Fruit fly (Drosophila melanogaster) whole organism, embryonic: Measurements from ENCODE around the gene axo.

Source experiments
- Ada2b ChIP-seq: fragments of 200-800 bp; sonication (Bioruptor generic); IDR thresholded peaks from 2 replicates; pipeline ENCODE4 v1.3.6; 2022; ENCODE audit warnings: missing biosample characterization, missing genetic modification characterization
- Atf6 ChIP-seq: fragments of 200-800 bp; sonication (Bioruptor generic); IDR thresholded peaks from 2 replicates; pipeline ENCODE4 v1.3.6; 2022; ENCODE audit warnings: missing biosample characterization, missing genetic modification characterization
- CG10147 ChIP-seq: fragments of 200-800 bp; sonication (Bioruptor generic); optimal IDR thresholded peaks from 2 replicates; lab custom pipeline; 2019; ENCODE audit warnings: missing biosample characterization, mild to moderate bottlenecking, missing genetic modification characterization, moderate library complexity
- CG10366 ChIP-seq: fragments of 200-800 bp; sonication (Bioruptor generic); IDR thresholded peaks from 2 replicates; pipeline ENCODE4 v1.3.6; 2022; ENCODE audit warnings: missing biosample characterization, missing genetic modification characterization
- CG12155 ChIP-seq: fragments of 200-800 bp; sonication (Bioruptor generic); optimal IDR thresholded peaks from 3 replicates; lab custom pipeline; 2016; ENCODE audit warnings: missing biosample characterization, missing genetic modification characterization
- CG12769 ChIP-seq: fragments of 200-800 bp; sonication (Bioruptor generic); optimal IDR thresholded peaks from 2 replicates; lab custom pipeline; 2019; ENCODE audit warnings: missing biosample characterization, mild to moderate bottlenecking, missing genetic modification characterization, moderate library complexity
- CG14710 ChIP-seq: fragments of 200-800 bp; sonication (Bioruptor generic); optimal IDR thresholded peaks from 3 replicates; lab custom pipeline; 2019; ENCODE audit warnings: missing biosample characterization, mild to moderate bottlenecking, missing genetic modification characterization, moderate library complexity
- CG15073 ChIP-seq: fragments of 200-800 bp; sonication (Bioruptor generic); optimal IDR thresholded peaks from 2 replicates; lab custom pipeline; 2016; ENCODE audit warnings: missing biosample characterization, missing genetic modification characterization
- CG1529 ChIP-seq: fragments of 200-800 bp; sonication (Bioruptor generic); optimal IDR thresholded peaks from 3 replicates; lab custom pipeline; 2018; ENCODE audit warnings: missing biosample characterization, missing genetic modification characterization
- CG15601 ChIP-seq: fragments of 200-800 bp; sonication (Bioruptor generic); optimal IDR thresholded peaks from 3 replicates; lab custom pipeline; 2019; ENCODE audit warnings: missing biosample characterization, mild to moderate bottlenecking, missing genetic modification characterization, moderate library complexity
- CG1647 ChIP-seq: fragments of 200-800 bp; sonication (Bioruptor generic); optimal IDR thresholded peaks from 3 replicates; lab custom pipeline; 2016; ENCODE audit warnings: missing biosample characterization, missing genetic modification characterization
- CG2199 ChIP-seq: fragments of 200-800 bp; sonication (Bioruptor generic); IDR thresholded peaks from 3 replicates; pipeline ENCODE4 v1.3.6; 2022; ENCODE audit warnings: missing biosample characterization, missing genetic modification characterization
- CG30403 ChIP-seq: fragments of 200-800 bp; sonication (Bioruptor generic); optimal IDR thresholded peaks from 3 replicates; lab custom pipeline; 2016; ENCODE audit warnings: missing biosample characterization, missing genetic modification characterization
- CG33557 ChIP-seq: fragments of 200-800 bp; sonication (Bioruptor generic); optimal IDR thresholded peaks from 2 replicates; lab custom pipeline; 2019; ENCODE audit warnings: missing biosample characterization, mild to moderate bottlenecking, missing genetic modification characterization, moderate library complexity
- CG3995 ChIP-seq: fragments of 200-800 bp; sonication (Bioruptor generic); optimal IDR thresholded peaks from 3 replicates; lab custom pipeline; 2016; ENCODE audit warnings: missing biosample characterization, missing genetic modification characterization
- CG4424 ChIP-seq: fragments of 200-800 bp; sonication (Bioruptor generic); optimal IDR thresholded peaks from 3 replicates; lab custom pipeline; 2016; ENCODE audit warnings: missing biosample characterization, missing genetic modification characterization
- CG4730 ChIP-seq: fragments of 200-800 bp; sonication (Bioruptor generic); IDR thresholded peaks from 2 replicates; pipeline ENCODE4 v1.3.6; 2022; ENCODE audit warnings: missing biosample characterization, missing genetic modification characterization
- CG5953 ChIP-seq: fragments of 200-800 bp; sonication (Bioruptor generic); IDR thresholded peaks from 2 replicates; pipeline ENCODE4 v1.3.6; 2022; ENCODE audit warnings: missing biosample characterization, missing genetic modification characterization
- CG6683 ChIP-seq: fragments of 200-800 bp; sonication (Bioruptor generic); optimal IDR thresholded peaks from 2 replicates; lab custom pipeline; 2017; ENCODE audit warnings: missing biosample characterization, mild to moderate bottlenecking, missing genetic modification characterization, missing genetic modification reagents
- CG9437 ChIP-seq: fragments of 200-800 bp; sonication (Bioruptor generic); optimal IDR thresholded peaks from 2 replicates; lab custom pipeline; 2018; ENCODE audit warnings: missing biosample characterization, mild to moderate bottlenecking, missing genetic modification characterization
- CkIIα-i1 ChIP-seq: fragments of 200-800 bp; sonication (Bioruptor generic); IDR thresholded peaks from 2 replicates; pipeline ENCODE4 v1.3.6; 2022; ENCODE audit warnings: missing biosample characterization, missing genetic modification characterization
- Doc2 ChIP-seq: fragments of 200-800 bp; sonication (Bioruptor generic); IDR thresholded peaks from 2 replicates; pipeline ENCODE4 v1.3.6; 2022; ENCODE audit warnings: missing biosample characterization, missing genetic modification characterization
- Eip74EF ChIP-seq, 2 experiments: fragments of 200-800 bp in 1 of 2; fragments of >200 bp in 1 of 2; sonication (Bioruptor generic) in 1 of 2; optimal IDR thresholded peaks; 2 replicates each; lab custom pipeline; 2017 to 2019; ENCODE audit warnings: missing biosample characterization in 2 of 2, missing genetic modification characterization in 2 of 2, mild to moderate bottlenecking in 1 of 2, moderate library complexity in 1 of 2
- Gsc ChIP-seq: fragments of 200-800 bp; sonication (Bioruptor generic); IDR thresholded peaks from 2 replicates; pipeline ENCODE4 v1.3.6; 2022; ENCODE audit warnings: missing biosample characterization, missing genetic modification characterization
- H15 ChIP-seq: fragments of 200-800 bp; sonication (Bioruptor generic); IDR thresholded peaks from 3 replicates; pipeline ENCODE4 v1.3.6; 2022; ENCODE audit warnings: missing biosample characterization, missing genetic modification characterization
- HLH54F ChIP-seq: fragments of 200-800 bp; sonication (Bioruptor generic); optimal IDR thresholded peaks from 3 replicates; lab custom pipeline; 2016; ENCODE audit warnings: missing biosample characterization, missing genetic modification characterization
- HmgD ChIP-seq: fragments of 200-800 bp; sonication (Bioruptor generic); optimal IDR thresholded peaks from 3 replicates; lab custom pipeline; 2016; ENCODE audit warnings: missing biosample characterization, missing genetic modification characterization
- HmgZ ChIP-seq: fragments of 200-800 bp; sonication (Bioruptor generic); optimal IDR thresholded peaks from 2 replicates; lab custom pipeline; 2018; ENCODE audit warnings: missing biosample characterization, mild to moderate bottlenecking, missing genetic modification characterization
- Stat92E ChIP-seq, 3 experiments: fragments of >200 bp in 2 of 3; fragments of 200-800 bp in 1 of 3; sonication (Bioruptor generic) in 1 of 3; optimal IDR thresholded peaks; 2 replicates each; lab custom pipeline; 2017 to 2019; ENCODE audit warnings: missing biosample characterization in 3 of 3, missing genetic modification characterization in 3 of 3, mild to moderate bottlenecking in 1 of 3, moderate library complexity in 1 of 3
- YL-1 ChIP-seq: fragments of 200-800 bp; sonication (Bioruptor generic); optimal IDR thresholded peaks from 3 replicates; lab custom pipeline; 2017; ENCODE audit warnings: missing biosample characterization, mild to moderate bottlenecking, missing genetic modification characterization
- ash1 ChIP-seq: fragments of 200-800 bp; sonication (Bioruptor generic); optimal IDR thresholded peaks from 2 replicates; lab custom pipeline; 2018; ENCODE audit warnings: missing biosample characterization, mild to moderate bottlenecking, missing genetic modification characterization
- ato ChIP-seq: fragments of 200-800 bp; sonication (Bioruptor generic); IDR thresholded peaks from 2 replicates; pipeline ENCODE4 v1.3.6; 2022; ENCODE audit warnings: missing biosample characterization, missing genetic modification characterization; ENCODE audit not compliant: partially characterized antibody
- bsh ChIP-seq, 2 experiments: fragments of 200-800 bp; sonication (Bioruptor generic); optimal IDR thresholded peaks; 2 replicates each; lab custom pipeline; 2017 to 2018; ENCODE audit warnings: mild to moderate bottlenecking in 2 of 2, missing biosample characterization in 2 of 2, missing genetic modification characterization in 2 of 2, moderate library complexity in 1 of 2
- chm ChIP-seq: fragments of 200-800 bp; sonication (Bioruptor generic); IDR thresholded peaks from 2 replicates; pipeline ENCODE4 v1.3.6; 2022; ENCODE audit warnings: missing biosample characterization, missing genetic modification characterization
- croc ChIP-seq: fragments of 200-800 bp; sonication (Bioruptor generic); conservative IDR thresholded peaks from 3 replicates; pipeline ENCODE4 v1.3.6; 2022; ENCODE audit warnings: missing biosample characterization, missing genetic modification characterization
- dysf ChIP-seq: fragments of 200-800 bp; sonication (Bioruptor generic); IDR thresholded peaks from 3 replicates; pipeline ENCODE4 v1.3.6; 2022; ENCODE audit warnings: missing biosample characterization, missing genetic modification characterization
- eve ChIP-seq, 2 experiments: fragments of >200 bp; optimal IDR thresholded peaks; 2 replicates each; lab custom pipeline; 2017; ENCODE audit warnings: missing biosample characterization in 2 of 2, missing genetic modification characterization in 2 of 2
- gem ChIP-seq: fragments of 200-800 bp; sonication (Bioruptor generic); optimal IDR thresholded peaks from 2 replicates; lab custom pipeline; 2019; ENCODE audit warnings: missing biosample characterization, mild to moderate bottlenecking, missing genetic modification characterization, moderate library complexity
- jigr1 ChIP-seq: fragments of 200-800 bp; sonication (Bioruptor generic); IDR thresholded peaks from 3 replicates; pipeline ENCODE4 v1.3.6; 2022; ENCODE audit warnings: missing biosample characterization, missing genetic modification characterization
- jing ChIP-seq: fragments of 200-800 bp; sonication (Bioruptor generic); optimal IDR thresholded peaks from 2 replicates; lab custom pipeline; 2018; ENCODE audit warnings: missing biosample characterization, mild to moderate bottlenecking, missing genetic modification characterization
- klu ChIP-seq: fragments of 200-800 bp; sonication (Bioruptor generic); IDR thresholded peaks from 2 replicates; pipeline ENCODE4 v1.3.6; 2022; ENCODE audit warnings: missing biosample characterization, missing genetic modification characterization
- maf-S ChIP-seq: fragments of 200-800 bp; sonication (Bioruptor generic); optimal IDR thresholded peaks from 2 replicates; lab custom pipeline; 2016; ENCODE audit warnings: missing biosample characterization, missing genetic modification characterization
- mam ChIP-seq: fragments of 200-800 bp; sonication (Bioruptor generic); optimal IDR thresholded peaks from 3 replicates; lab custom pipeline; 2016; ENCODE audit warnings: missing biosample characterization, missing genetic modification characterization
- pho ChIP-seq: fragments of 200-800 bp; sonication (Bioruptor generic); optimal IDR thresholded peaks from 2 replicates; lab custom pipeline; 2016; ENCODE audit warnings: missing biosample characterization, missing genetic modification characterization
- pum ChIP-seq: fragments of 200-800 bp; sonication (Bioruptor generic); optimal IDR thresholded peaks from 2 replicates; lab custom pipeline; 2016; ENCODE audit warnings: missing biosample characterization, missing genetic modification characterization
- ssp ChIP-seq: fragments of 200-800 bp; sonication (Bioruptor generic); IDR thresholded peaks from 2 replicates; pipeline ENCODE4 v1.3.6; 2022; ENCODE audit warnings: missing biosample characterization, missing genetic modification characterization
- tio ChIP-seq: fragments of 200-800 bp; sonication (Bioruptor generic); optimal IDR thresholded peaks from 2 replicates; lab custom pipeline; 2017; ENCODE audit warnings: missing biosample characterization, missing genetic modification characterization, inconsistent platforms
- tna ChIP-seq: fragments of 200-800 bp; sonication (Bioruptor generic); IDR thresholded peaks from 2 replicates; pipeline ENCODE4 v1.3.6; 2022; ENCODE audit warnings: missing biosample characterization, missing genetic modification characterization; ENCODE audit not compliant: partially characterized antibody
- toy ChIP-seq: fragments of 200-800 bp; sonication (Bioruptor generic); IDR thresholded peaks from 2 replicates; pipeline ENCODE4 v1.3.6; 2022; ENCODE audit warnings: missing biosample characterization, missing genetic modification characterization
- vvl ChIP-seq: fragments of 200-800 bp; sonication (Bioruptor generic); IDR thresholded peaks from 2 replicates; pipeline ENCODE4 v1.3.6; 2022; ENCODE audit warnings: missing biosample characterization, missing genetic modification characterization
- yki ChIP-seq: fragments of >200 bp; optimal IDR thresholded peaks from 3 replicates; lab custom pipeline; 2018

Gene axo

DNA sequence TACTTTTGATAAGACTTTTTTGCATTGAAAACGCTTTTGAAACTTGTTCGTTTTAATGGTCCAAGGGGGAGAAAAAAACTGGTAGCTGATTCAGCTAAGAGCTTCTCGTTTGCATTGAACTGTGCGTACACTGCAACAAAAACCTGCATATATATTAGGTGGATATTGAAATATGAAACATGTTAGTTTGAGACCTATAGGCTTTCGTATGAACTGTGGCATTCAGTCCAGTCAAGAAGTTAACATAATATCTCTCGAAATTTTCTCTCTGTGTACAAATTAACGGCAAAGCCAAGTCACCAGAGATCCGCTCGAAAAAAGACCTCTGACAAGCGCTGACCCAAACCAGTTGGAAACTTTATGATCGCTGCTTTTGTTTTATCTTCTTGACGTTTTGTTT, 10.9 kb upstream of the axo start (continued):
- peak; percentile 90 for TF ChIP-seq dysf (GFP tag; lab: Robert Waterston, UW)
- peak; percentile 76 for TF ChIP-seq pho (GFP tag; lab: Kevin White, UChicago)
- peak; percentile 47 for TF ChIP-seq CG3995
- peak; percentile 76 for TF ChIP-seq CG10147 (GFP tag; lab: Kevin White, UChicago)
- peak; percentile 62 for TF ChIP-seq HmgD (GFP tag; lab: Kevin White, UChicago)
- TF ChIP-seq Stat92E (GFP tag; optimal IDR thresholded peaks at IDR 0.05; lab: Kevin White, UChicago) = no peak
- peak in 1 of 2 experiments; percentile 13 for TF ChIP-seq Eip74EF (GFP tag; optimal IDR thresholded peaks at IDR 0.05; lab: Kevin White, UChicago)
- peak; percentile 32 for TF ChIP-seq YL-1 (GFP tag; lab: Kevin White, UChicago)
- TF ChIP-seq CG12769 = peak; percentile 89
- TF ChIP-seq HmgZ (tag; lab: Kevin White, UChicago) = peak; percentile 76
- peak; percentile 77 for TF ChIP-seq CG12155 (GFP tag; lab: Kevin White, UChicago)
- TF ChIP-seq toy (GFP tag; lab: Robert Waterston, UW) = peak; percentile 19; the same call in 1 of the 2 replicates
- TF ChIP-seq pum = peak; percentile 71
- TF ChIP-seq CG15601 = peak; percentile 66
- peak; percentile 87 for TF ChIP-seq Atf6 (GFP tag; lab: Robert Waterston, UW)
- peak; percentile 22 for TF ChIP-seq CG33557 (GFP tag; lab: Kevin White, UChicago)
- no peak for TF ChIP-seq ash1 (GFP tag; lab: Kevin White, UChicago)
- TF ChIP-seq CG1647 = peak; percentile 80
- no peak for TF ChIP-seq Doc2
- TF ChIP-seq gem = peak; percentile 88
- TF ChIP-seq Ada2b = peak; percentile 92
- peak; percentile 60; the same call in 2 of the 3 replicates for TF ChIP-seq croc
- TF ChIP-seq klu (GFP tag; lab: Robert Waterston, UW) = peak; percentile 53; the same call in 1 of the 2 replicates
- TF ChIP-seq CG4424 (GFP tag; lab: Kevin White, UChicago) = peak; percentile 79
- no peak for TF ChIP-seq tna (GFP tag; lab: Robert Waterston, UW)
- TF ChIP-seq bsh (GFP tag; optimal IDR thresholded peaks at IDR 0.05; lab: Kevin White, UChicago) = peak; percentile 8 to 89
- TF ChIP-seq Gsc (GFP tag; lab: Robert Waterston, UW) = peak; percentile 62
- TF ChIP-seq ssp = peak; percentile 56
- TF ChIP-seq eve (GFP tag; optimal IDR thresholded peaks at IDR 0.05; lab: Kevin White, UChicago) = peak in 1 of 2 experiments; percentile 91
- peak; percentile 87 for TF ChIP-seq vvl (GFP tag; lab: Robert Waterston, UW)
- peak; percentile 62 for TF ChIP-seq tio (GFP tag; lab: Kevin White, UChicago)
- 0 out of 2 replicates have a peak, but pooled peaks have one; percentile 48 for TF ChIP-seq CkIIα-i1 (GFP tag; lab: Robert Waterston, UW)
- TF ChIP-seq CG14710 = peak; percentile 69
- TF ChIP-seq mam (GFP tag; lab: Kevin White, UChicago) = peak; percentile 61
- TF ChIP-seq CG6683 = peak; percentile 40
- peak; percentile 79 for TF ChIP-seq HLH54F (GFP tag; lab: Kevin White, UChicago)
- peak; percentile 41; the same call in 1 of the 3 replicates for TF ChIP-seq jigr1 (GFP tag; lab: Robert Waterston, UW)
- TF ChIP-seq jing (GFP tag; lab: Kevin White, UChicago) = peak; percentile 72
- peak; percentile 72 for TF ChIP-seq CG4730 (GFP tag; lab: Robert Waterston, UW)
- no peak for TF ChIP-seq yki
- no peak; the same call in 1 of the 2 replicates for TF ChIP-seq chm (GFP tag; lab: Robert Waterston, UW)
- TF ChIP-seq CG15073 (GFP tag; lab: Kevin White, UChicago) = no peak
- 0 out of 3 replicates have a peak, but pooled peaks have one; percentile 30 for TF ChIP-seq CG2199 (GFP tag; lab: Robert Waterston, UW)
- TF ChIP-seq CG1529 = peak; percentile 71
- no peak for TF ChIP-seq ato (GFP tag; lab: Robert Waterston, UW)
- TF ChIP-seq CG5953 (GFP tag; lab: Robert Waterston, UW) = peak; percentile 81
- TF ChIP-seq CG9437 (GFP tag; lab: Kevin White, UChicago) = peak; percentile 73
- peak; percentile 84 for TF ChIP-seq H15
- TF ChIP-seq CG30403 (GFP tag; lab: Kevin White, UChicago) = peak; percentile 77
- TF ChIP-seq maf-S (GFP tag; lab: Kevin White, UChicago) = peak; percentile 77
- TF ChIP-seq CG10366 (GFP tag; lab: Robert Waterston, UW) = peak; percentile 82
